Worm (Caenorhabditis elegans) whole organism, L3 larva: ENCODE measurements around the gene M05D6.3.

ENCODE experiments used
- R02D3.7 ChIP-seq: fragments of 150-350 bp; optimal IDR thresholded peaks from 2 replicates; lab custom pipeline; 2014; ENCODE audit warnings: missing biosample characterization, missing genetic modification characterization
- aly-2 ChIP-seq: fragments of 150-350 bp; optimal IDR thresholded peaks from 2 replicates; lab custom pipeline; 2014; ENCODE audit warnings: missing biosample characterization, missing genetic modification characterization
- ama-1 ChIP-seq: fragments of 150-350 bp; optimal IDR thresholded peaks from 2 replicates; lab custom pipeline; 2018
- ceh-82 ChIP-seq: fragments of 150-350 bp; optimal IDR thresholded peaks from 2 replicates; lab custom pipeline; 2014; ENCODE audit warnings: missing biosample characterization, missing genetic modification characterization
- ceh-9 ChIP-seq: sonication (generic microtip); optimal IDR thresholded peaks from 2 replicates; lab custom pipeline; 2018; ENCODE audit warnings: missing biosample characterization, missing genetic modification characterization
- daf-12 ChIP-seq: fragments of 150-350 bp; optimal IDR thresholded peaks from 2 replicates; lab custom pipeline; 2014; ENCODE audit warnings: missing biosample characterization, missing genetic modification reagents, missing genetic modification characterization
- egl-27 ChIP-seq: sonication (generic microtip); optimal IDR thresholded peaks from 4 replicates; lab custom pipeline; 2017; ENCODE audit warnings: missing biosample characterization, missing genetic modification reagents, missing genetic modification characterization
- egl-5 ChIP-seq: fragments of 150-350 bp; optimal IDR thresholded peaks from 2 replicates; lab custom pipeline; 2017; ENCODE audit warnings: missing biosample characterization, missing genetic modification reagents, missing genetic modification characterization, inconsistent platforms
- elt-1 ChIP-seq: fragments of 150-350 bp; optimal IDR thresholded peaks from 2 replicates; lab custom pipeline; 2014; ENCODE audit warnings: missing biosample characterization, missing genetic modification characterization
- elt-2 ChIP-seq: sonication (generic microtip); optimal IDR thresholded peaks from 2 replicates; lab custom pipeline; 2016; ENCODE audit warnings: missing genetic modification reagents, mild to moderate bottlenecking, missing genetic modification characterization, missing compliant biosample characterization
- elt-3 ChIP-seq, 3 experiments: fragments of 150-350 bp in 1 of 3; sonication (generic microtip) in 2 of 3; optimal IDR thresholded peaks; 2 replicates in 2 of 3; 4 replicates in 1 of 3; lab custom pipeline; 2014 to 2017; ENCODE audit warnings: missing biosample characterization in 3 of 3, missing genetic modification characterization in 3 of 3
- eor-1 ChIP-seq, 2 experiments: fragments of 150-350 bp; optimal IDR thresholded peaks; 2 replicates each; lab custom pipeline; 2014 to 2018; ENCODE audit warnings: missing biosample characterization in 2 of 2, missing genetic modification characterization in 2 of 2
- fkh-10 ChIP-seq: sonication (generic microtip); optimal IDR thresholded peaks from 2 replicates; lab custom pipeline; 2017; ENCODE audit warnings: missing biosample characterization, missing genetic modification reagents, missing genetic modification characterization
- fkh-2 ChIP-seq: fragments of 150-350 bp; optimal IDR thresholded peaks from 2 replicates; lab custom pipeline; 2014; ENCODE audit warnings: missing biosample characterization, missing genetic modification reagents, missing genetic modification characterization
- hmg-11 ChIP-seq: sonication (generic microtip); optimal IDR thresholded peaks from 2 replicates; lab custom pipeline; 2016; ENCODE audit warnings: missing genetic modification characterization, missing compliant biosample characterization
- jun-1 ChIP-seq: fragments of 150-350 bp; optimal IDR thresholded peaks from 2 replicates; lab custom pipeline; 2014; ENCODE audit warnings: missing biosample characterization, missing genetic modification reagents, missing genetic modification characterization
- lin-39 ChIP-seq: fragments of 150-350 bp; optimal IDR thresholded peaks from 2 replicates; lab custom pipeline; 2018; ENCODE audit warnings: missing biosample characterization, missing genetic modification reagents, missing genetic modification characterization
- lsy-12 ChIP-seq: sonication (generic microtip); optimal IDR thresholded peaks from 2 replicates; lab custom pipeline; 2016; ENCODE audit warnings: mild to moderate bottlenecking, missing genetic modification characterization, missing compliant biosample characterization
- nfya-1 ChIP-seq: sonication (generic microtip); optimal IDR thresholded peaks from 2 replicates; lab custom pipeline; 2017; ENCODE audit warnings: missing genetic modification characterization, mild to moderate bottlenecking, missing compliant biosample characterization, antibody characterized with exemption, moderate library complexity; ENCODE audit not compliant: insufficient read depth
- nhr-12 ChIP-seq: fragments of 150-350 bp; optimal IDR thresholded peaks from 2 replicates; lab custom pipeline; 2014; ENCODE audit warnings: missing biosample characterization, missing genetic modification characterization
- nhr-25 ChIP-seq: sonication (generic microtip); optimal IDR thresholded peaks from 2 replicates; lab custom pipeline; 2017; ENCODE audit warnings: missing biosample characterization, missing genetic modification characterization
- nhr-28 ChIP-seq: fragments of 150-350 bp; optimal IDR thresholded peaks from 2 replicates; lab custom pipeline; 2014; ENCODE audit warnings: missing biosample characterization, missing genetic modification characterization
- nhr-67 ChIP-seq: fragments of 150-350 bp; optimal IDR thresholded peaks from 2 replicates; lab custom pipeline; 2014; ENCODE audit warnings: missing biosample characterization, missing genetic modification characterization
- nhr-76 ChIP-seq: fragments of 150-350 bp; sonication (generic microtip); optimal IDR thresholded peaks from 5 replicates; lab custom pipeline; 2014; ENCODE audit warnings: missing biosample characterization, missing genetic modification characterization
- pha-4 ChIP-seq: fragments of 150-350 bp; optimal IDR thresholded peaks from 2 replicates; lab custom pipeline; 2014; ENCODE audit warnings: missing biosample characterization, missing genetic modification reagents, missing genetic modification characterization
- pqm-1 ChIP-seq: fragments of 150-350 bp; optimal IDR thresholded peaks from 2 replicates; lab custom pipeline; 2017; ENCODE audit warnings: missing biosample characterization, missing genetic modification characterization, inconsistent platforms
- skn-1 ChIP-seq: fragments of 150-350 bp; optimal IDR thresholded peaks from 2 replicates; lab custom pipeline; 2014; ENCODE audit warnings: missing biosample characterization, missing genetic modification characterization
- unc-39 ChIP-seq: sonication (generic microtip); optimal IDR thresholded peaks from 4 replicates; lab custom pipeline; 2017; ENCODE audit warnings: missing biosample characterization, missing genetic modification characterization
- unc-62 ChIP-seq: fragments of 150-350 bp; sonication (generic microtip); optimal IDR thresholded peaks from 4 replicates; lab custom pipeline; 2014; ENCODE audit warnings: missing biosample characterization, missing genetic modification reagents, missing genetic modification characterization
- zag-1 ChIP-seq: fragments of 150-350 bp; optimal IDR thresholded peaks from 2 replicates; lab custom pipeline; 2014; ENCODE audit warnings: missing biosample characterization, missing genetic modification characterization
- ztf-11 ChIP-seq: fragments of 150-350 bp; optimal IDR thresholded peaks from 2 replicates; lab custom pipeline; 2014; ENCODE audit warnings: missing biosample characterization, missing genetic modification characterization
- ztf-4 ChIP-seq: fragments of 150-350 bp; optimal IDR thresholded peaks from 2 replicates; lab custom pipeline; 2014; ENCODE audit warnings: missing biosample characterization, missing genetic modification characterization

M05D6.3 gene

ce11 chrII:8442717-8443223 is 32.8 kb upstream of the M05D6.3 start, which contains the start of gene eif-3.G:
eif-3.G (plus strand) TSS chrII:8442767.
- TF ChIP-seq nhr-76: no peak
- TF ChIP-seq nhr-12: no peak
- TF ChIP-seq jun-1 (tag; lab: Kevin White, UChicago): no peak
- no peak for TF ChIP-seq lin-39 (tag; lab: Kevin White, UChicago)
- no peak for TF ChIP-seq ama-1
- TF ChIP-seq elt-1 (tag; lab: Kevin White, UChicago): no peak
- TF ChIP-seq pha-4 (tag; lab: Kevin White, UChicago): no peak
- TF ChIP-seq elt-2 (tag; lab: Kevin White, UChicago): no peak
- TF ChIP-seq egl-5 (tag; lab: Kevin White, UChicago): no peak
- TF ChIP-seq nhr-25: no peak
- TF ChIP-seq nhr-67: no peak
- no peak for TF ChIP-seq R02D3.7 (tag; lab: Kevin White, UChicago)
- TF ChIP-seq ceh-9 (tag; lab: Kevin White, UChicago): no peak

- TF ChIP-seq unc-62: no peak
- TF ChIP-seq nfya-1: no peak
- TF ChIP-seq aly-2 (tag; lab: Kevin White, UChicago): no peak
- TF ChIP-seq jun-1 (tag; lab: Kevin White, UChicago): no peak
- no peak for TF ChIP-seq skn-1 (tag; lab: Kevin White, UChicago)
- TF ChIP-seq eor-1 (tag; optimal IDR thresholded peaks at IDR 0.05; lab: Kevin White, UChicago): no peak
- no peak for TF ChIP-seq hmg-11
These were observed 31.6 kb upstream of the M05D6.3 start, which contains the start of gene evl-20 for ce11 chrII:8444007-8444406. evl-20 (plus strand) TSS chrII:8444307.

- TF ChIP-seq fkh-10 (no peak), nhr-25 (no peak), zag-1 (tag; lab: Kevin White, UChicago) (no peak), lsy-12 (no peak), unc-39 (tag; lab: Kevin White, UChicago) (no peak), nhr-12 (no peak), elt-1 (tag; lab: Kevin White, UChicago) (no peak), egl-27 (tag; lab: Kevin White, UChicago) (no peak), jun-1 (tag; lab: Kevin White, UChicago) (no peak), unc-62 (no peak), daf-12 (no peak), skn-1 (tag; lab: Kevin White, UChicago) (no peak), ceh-82 (tag; lab: Kevin White, UChicago) (no peak), fkh-2 (tag; lab: Kevin White, UChicago) (no peak)
These were observed 28.8 kb upstream of the M05D6.3 start, which contains the start of gene cut-3 for ce11 chrII:8446731-8447130. cut-3 (minus strand) TSS chrII:8446831.

- no peak for TF ChIP-seq elt-2 (tag; lab: Kevin White, UChicago)
- peak; percentile 12 for TF ChIP-seq jun-1 (tag; lab: Kevin White, UChicago)
- TF ChIP-seq pha-4 (tag; lab: Kevin White, UChicago): peak; percentile 55
- peak; percentile 30 for TF ChIP-seq pqm-1 (tag; lab: Kevin White, UChicago)
These were observed 25.9 kb upstream of the M05D6.3 start, which contains the start of gene F22B5.4 for ce11 chrII:8449660-8450118. F22B5.4 (plus strand) TSS chrII:8449710.

ce11 chrII:8450750-8451149 is 24.8 kb upstream of the M05D6.3 start:
- no peak for TF ChIP-seq elt-3 (tag; optimal IDR thresholded peaks at IDR 0.05; lab: Kevin White, UChicago)
- peak; percentile 10 for TF ChIP-seq pha-4 (tag; lab: Kevin White, UChicago)

- no peak for TF ChIP-seq nhr-28 (tag; lab: Kevin White, UChicago)
- peak; percentile 73 for TF ChIP-seq pha-4 (tag; lab: Kevin White, UChicago)
- peak; percentile 90 for TF ChIP-seq lin-39 (tag; lab: Kevin White, UChicago)
- TF ChIP-seq ztf-11 (tag; lab: Kevin White, UChicago): no peak
- TF ChIP-seq ztf-4: no peak
- TF ChIP-seq, all 47 proteins: peak for 2
These were observed 24.1 kb upstream of the M05D6.3 start for ce11 chrII:8451425-8451824.
